Fruit fly (Drosophila melanogaster): ENCODE measurements around the gene Herp.
A peak's percentile ranks its signal among the peaks of the same experiment; 100 is the strongest.

Herp gene

dm6 chr2L:7821279-7821848 is 21.5 kb upstream of the Herp start (continued):
- TF ChIP-seq B-H1 (GFP tag; IDR thresholded peaks at IDR 0.05) (no peak), Awh (GFP tag; IDR thresholded peaks at IDR 0.05) (no peak), CG12391 (tag; optimal IDR thresholded peaks at IDR 0.05) (peak; percentile 51), CG12104 (GFP tag; optimal IDR thresholded peaks at IDR 0.05) (no peak), HLHmδ (GFP tag; optimal IDR thresholded peaks at IDR 0.05) (no peak), CG13624 (GFP tag; optimal IDR thresholded peaks at IDR 0.05) (peak; percentile 62), jumu (GFP tag; optimal IDR thresholded peaks at IDR 0.05) (peak; percentile 52), HmgD (GFP tag; optimal IDR thresholded peaks at IDR 0.05) (peak; percentile 27), GATAe (GFP tag; conservative IDR thresholded peaks at IDR 0.05) (no peak), pb (GFP tag; optimal IDR thresholded peaks at IDR 0.05) (peak; percentile 40), seq (GFP tag; IDR thresholded peaks at IDR 0.05) (peak; percentile 62), CkIIα-i1 (GFP tag; IDR thresholded peaks at IDR 0.05) (no peak), HLH4C (GFP tag; IDR thresholded peaks at IDR 0.05; ENCODE audit: partially characterized antibody) (peak; percentile 85), Dbx (GFP tag; IDR thresholded peaks at IDR 0.05) (peak; percentile 73; the same call in 1 of the 3 replicates), Hey (tag; optimal IDR thresholded peaks at IDR 0.05) (no peak), fd64A (GFP tag; optimal IDR thresholded peaks at IDR 0.05) (peak; percentile 32), Dek (tag; optimal IDR thresholded peaks at IDR 0.05) (peak; percentile 34), CG4730 (GFP tag; IDR thresholded peaks at IDR 0.05) (no peak), ttk (GFP tag; IDR thresholded peaks at IDR 0.05) (peak; percentile 52; the same call in 1 of the 2 replicates), Nf-YB (GFP tag; optimal IDR thresholded peaks at IDR 0.05) (no peak), ap (GFP tag; IDR thresholded peaks at IDR 0.05) (no peak), Doc2 (GFP tag; IDR thresholded peaks at IDR 0.05) (no peak), CG6854 (GFP tag; optimal IDR thresholded peaks at IDR 0.05) (peak; percentile 42), CG5245 (GFP tag; optimal IDR thresholded peaks at IDR 0.05) (peak; percentile 10), CG15479 (GFP tag; optimal IDR thresholded peaks at IDR 0.05) (peak; percentile 32), phol (tag; optimal IDR thresholded peaks at IDR 0.05) (peak; percentile 67), CG4360 (GFP tag; IDR thresholded peaks at IDR 0.05) (no peak), NFAT (GFP tag; IDR thresholded peaks at IDR 0.05) (peak; percentile 70), CG6813 (GFP tag; optimal IDR thresholded peaks at IDR 0.05) (no peak), ranshi (GFP tag; IDR thresholded peaks at IDR 0.05) (0 out of 2 replicates have a peak, but pooled peaks have one; percentile 9), CG1792 (GFP tag; optimal IDR thresholded peaks at IDR 0.05) (peak; percentile 44), dan (GFP tag; IDR thresholded peaks at IDR 0.05) (no peak), Mad (GFP tag; optimal IDR thresholded peaks at IDR 0.05) (peak; percentile 56), CG9727 (GFP tag; optimal IDR thresholded peaks at IDR 0.05) (peak; percentile 63), chm (GFP tag; IDR thresholded peaks at IDR 0.05) (peak; percentile 31; the same call in 1 of the 2 replicates), ato (GFP tag; IDR thresholded peaks at IDR 0.05; ENCODE audit: partially characterized antibody) (peak; percentile 84), D19A (tag; optimal IDR thresholded peaks at IDR 0.05) (peak; percentile 46), Bdp1 (GFP tag; optimal IDR thresholded peaks at IDR 0.05) (no peak), CG8765 (GFP tag; IDR thresholded peaks at IDR 0.05) (no peak), CG1233 (GFP tag; optimal IDR thresholded peaks at IDR 0.05) (no peak), Max (GFP tag; optimal IDR thresholded peaks at IDR 0.05) (peak; percentile 58), CG8478 (optimal IDR thresholded peaks at IDR 0.05) (no peak), Drgx (GFP tag; IDR thresholded peaks at IDR 0.05) (peak; percentile 15; the same call in 1 of the 2 replicates), ab (GFP tag; optimal IDR thresholded peaks at IDR 0.05) (no peak), pfk (GFP tag; optimal IDR thresholded peaks at IDR 0.05) (no peak), insv (GFP tag; optimal IDR thresholded peaks at IDR 0.05) (peak in 1 of 2 experiments; percentile 9), CG9932 (GFP tag; IDR thresholded peaks at IDR 0.05) (peak; percentile 76), Taf1 (GFP tag; IDR thresholded peaks at IDR 0.05) (no peak), MTF-1 (GFP tag; optimal IDR thresholded peaks at IDR 0.05; ENCODE audit: borderline replicate concordance) (peak; percentile 33), Neu2 (GFP tag; optimal IDR thresholded peaks at IDR 0.05; ENCODE audit: borderline replicate concordance) (no peak), abd-A (tag; optimal IDR thresholded peaks at IDR 0.05) (no peak)
